Worm (Caenorhabditis elegans) whole organism, L1 larva: ENCODE results near the gene K03B4.9.

Experiments used
- C04F5.9 ChIP-seq: sonication (generic microtip); optimal IDR thresholded peaks from 2 replicates; lab custom pipeline; 2016; ENCODE audit warnings: missing genetic modification characterization, missing compliant biosample characterization
- aha-1 ChIP-seq: fragments of 150-350 bp; optimal IDR thresholded peaks from 2 replicates; lab custom pipeline; 2014; ENCODE audit warnings: missing biosample characterization, missing genetic modification characterization
- aly-2 ChIP-seq: fragments of 150-350 bp; optimal IDR thresholded peaks from 2 replicates; lab custom pipeline; 2014; ENCODE audit warnings: missing biosample characterization, missing genetic modification characterization
- blmp-1 ChIP-seq: fragments of 150-350 bp; optimal IDR thresholded peaks from 2 replicates; lab custom pipeline; 2014; ENCODE audit warnings: missing biosample characterization, missing genetic modification characterization
- ceh-82 ChIP-seq, 3 experiments: fragments of 150-350 bp in 1 of 3; sonication (generic microtip) in 2 of 3; optimal IDR thresholded peaks; 2 replicates each; lab custom pipeline; 2014 to 2017; ENCODE audit warnings: missing biosample characterization in 3 of 3, missing genetic modification characterization in 3 of 3
- dpl-1 ChIP-seq, 3 experiments: fragments of 150-350 bp in 2 of 3; sonication (generic microtip) in 1 of 3; optimal IDR thresholded peaks; 2 replicates each; lab custom pipeline; 2014 to 2017; ENCODE audit warnings: missing biosample characterization in 3 of 3, missing genetic modification characterization in 3 of 3, missing genetic modification reagents in 3 of 3
- dsc-1 ChIP-seq: sonication (generic microtip); optimal IDR thresholded peaks from 2 replicates; lab custom pipeline; 2016; ENCODE audit warnings: mild to moderate bottlenecking, missing genetic modification characterization, missing compliant biosample characterization
- efl-1 ChIP-seq, 4 experiments: fragments of 150-350 bp; optimal IDR thresholded peaks in 3 of 4; peaks in 1 of 4; 1 replicate in 1 of 4; 2 replicates in 3 of 4; lab custom pipeline; 2014; ENCODE audit warnings: missing biosample characterization in 2 of 4, missing genetic modification characterization in 2 of 4, missing genetic modification reagents in 2 of 4
- efl-3 ChIP-seq: fragments of 200-800 bp; sonication (Bioruptor generic); optimal IDR thresholded peaks from 2 replicates; lab custom pipeline; 2018; ENCODE audit warnings: mild to moderate bottlenecking, missing genetic modification characterization, missing compliant biosample characterization
- egl-13 ChIP-seq: sonication (generic microtip); optimal IDR thresholded peaks from 2 replicates; lab custom pipeline; 2016; ENCODE audit warnings: missing genotype, missing genetic modification reagents, missing genetic modification characterization, missing compliant biosample characterization
- elt-3 ChIP-seq, 6 experiments: fragments of 150-350 bp in 1 of 6; sonication (generic microtip); optimal IDR thresholded peaks; 2 replicates each; lab custom pipeline; 2017 to 2018; ENCODE audit warnings: missing biosample characterization in 6 of 6, missing genetic modification characterization in 6 of 6, inconsistent platforms in 1 of 6
- fkh-10 ChIP-seq: sonication (generic microtip); optimal IDR thresholded peaks from 2 replicates; lab custom pipeline; 2017; ENCODE audit warnings: missing biosample characterization, missing genetic modification reagents, missing genetic modification characterization
- grh-1 ChIP-seq: fragments of 200-800 bp; sonication (Bioruptor generic); IDR thresholded peaks from 2 replicates; pipeline ENCODE4 v1.3.6; 2022; ENCODE audit warnings: missing genetic modification reagents, missing genetic modification characterization, missing compliant biosample characterization
- hlh-17 ChIP-seq: fragments of 200-800 bp; sonication (Bioruptor generic); optimal IDR thresholded peaks from 2 replicates; lab custom pipeline; 2018; ENCODE audit warnings: missing genetic modification characterization, mild to moderate bottlenecking, missing compliant biosample characterization, moderate library complexity, borderline replicate concordance
- hpl-2 ChIP-seq: fragments of 150-350 bp; optimal IDR thresholded peaks from 2 replicates; lab custom pipeline; 2014; ENCODE audit warnings: missing biosample characterization, missing genetic modification reagents, missing genetic modification characterization
- irx-1 ChIP-seq: sonication (generic microtip); optimal IDR thresholded peaks from 2 replicates; lab custom pipeline; 2016; ENCODE audit warnings: missing genetic modification characterization, missing compliant biosample characterization
- isw-1 ChIP-seq: fragments of 200-800 bp; sonication (Bioruptor generic); IDR thresholded peaks from 2 replicates; pipeline ENCODE4 v1.3.6; 2022; ENCODE audit warnings: missing genetic modification characterization, missing compliant biosample characterization
- lin-14 ChIP-seq: fragments of 200-800 bp; sonication (Bioruptor generic); optimal IDR thresholded peaks from 2 replicates; lab custom pipeline; 2018; ENCODE audit warnings: mild to moderate bottlenecking, missing genetic modification characterization, moderate library complexity, missing compliant biosample characterization
- lin-15B ChIP-seq: fragments of 150-350 bp; sonication (generic microtip); optimal IDR thresholded peaks from 3 replicates; lab custom pipeline; 2014; ENCODE audit warnings: missing biosample characterization, missing genetic modification characterization
- lsy-2 ChIP-seq, 2 experiments: fragments of 150-350 bp; optimal IDR thresholded peaks; 2 replicates each; lab custom pipeline; 2014; ENCODE audit warnings: missing biosample characterization in 2 of 2, missing genetic modification characterization in 2 of 2
- mdl-1 ChIP-seq, 2 experiments: fragments of 150-350 bp; optimal IDR thresholded peaks; 2 replicates each; lab custom pipeline; 2014 to 2017; ENCODE audit warnings: missing biosample characterization in 2 of 2, missing genetic modification characterization in 2 of 2, inconsistent platforms in 1 of 2
- mef-2 ChIP-seq: fragments of 150-350 bp; optimal IDR thresholded peaks from 2 replicates; lab custom pipeline; 2014; ENCODE audit warnings: missing biosample characterization, missing genetic modification characterization
- mep-1 ChIP-seq: fragments of 150-350 bp; optimal IDR thresholded peaks from 2 replicates; lab custom pipeline; 2014; ENCODE audit warnings: missing biosample characterization, missing genetic modification characterization
- nhr-11 ChIP-seq: fragments of 150-350 bp; optimal IDR thresholded peaks from 2 replicates; lab custom pipeline; 2014; ENCODE audit warnings: missing biosample characterization, missing genetic modification characterization
- nhr-19 ChIP-seq: fragments of 200-800 bp; sonication (Bioruptor generic); conservative IDR thresholded peaks from 2 replicates; pipeline ENCODE4 v1.3.6; 2022; ENCODE audit warnings: missing genetic modification characterization, missing compliant biosample characterization
- nhr-20 ChIP-seq: sonication (generic microtip); optimal IDR thresholded peaks from 2 replicates; lab custom pipeline; 2016; ENCODE audit warnings: mild to moderate bottlenecking, missing genetic modification characterization, missing compliant biosample characterization
- nhr-237 ChIP-seq: fragments of 150-350 bp; optimal IDR thresholded peaks from 2 replicates; lab custom pipeline; 2014; ENCODE audit warnings: missing biosample characterization, missing genetic modification characterization
- nhr-47 ChIP-seq: sonication (generic microtip); optimal IDR thresholded peaks from 2 replicates; lab custom pipeline; 2016; ENCODE audit warnings: mild to moderate bottlenecking, missing genetic modification characterization, moderate library complexity, missing compliant biosample characterization
- nhr-71 ChIP-seq: sonication (generic microtip); optimal IDR thresholded peaks from 2 replicates; lab custom pipeline; 2016; ENCODE audit warnings: mild to moderate bottlenecking, missing genetic modification characterization, moderate library complexity, missing compliant biosample characterization
- nhr-84 ChIP-seq: sonication (generic microtip); optimal IDR thresholded peaks from 2 replicates; lab custom pipeline; 2017; ENCODE audit warnings: missing biosample characterization, missing genetic modification characterization
- pax-3 ChIP-seq: fragments of 200-800 bp; sonication (Bioruptor generic); optimal IDR thresholded peaks from 2 replicates; lab custom pipeline; 2018; ENCODE audit warnings: mild to moderate bottlenecking, missing genetic modification characterization, moderate library complexity, missing compliant biosample characterization
- rnt-1 ChIP-seq: sonication (generic microtip); optimal IDR thresholded peaks from 2 replicates; lab custom pipeline; 2016; ENCODE audit warnings: mild to moderate bottlenecking, missing genetic modification characterization, moderate library complexity, missing compliant biosample characterization
- skn-1 ChIP-seq: fragments of 150-350 bp; optimal IDR thresholded peaks from 2 replicates; lab custom pipeline; 2014; ENCODE audit warnings: missing biosample characterization, missing genetic modification characterization
- snu-23 ChIP-seq: sonication (generic microtip); optimal IDR thresholded peaks from 2 replicates; lab custom pipeline; 2016; ENCODE audit warnings: missing genetic modification characterization, missing compliant biosample characterization
- sptf-1 ChIP-seq: fragments of 150-350 bp; optimal IDR thresholded peaks from 2 replicates; lab custom pipeline; 2014; ENCODE audit warnings: missing biosample characterization, missing genetic modification characterization
- sup-37 ChIP-seq: fragments of 200-800 bp; sonication (Bioruptor generic); optimal IDR thresholded peaks from 2 replicates; lab custom pipeline; 2018; ENCODE audit warnings: mild to moderate bottlenecking, missing genetic modification characterization, missing compliant biosample characterization
- swsn-7 ChIP-seq: sonication (generic microtip); optimal IDR thresholded peaks from 2 replicates; lab custom pipeline; 2016; ENCODE audit warnings: missing genetic modification characterization, missing compliant biosample characterization
- tbx-2 ChIP-seq: sonication (generic microtip); optimal IDR thresholded peaks from 2 replicates; lab custom pipeline; 2016; ENCODE audit warnings: missing genetic modification characterization, missing compliant biosample characterization
- tlp-1 ChIP-seq: fragments of 150-350 bp; optimal IDR thresholded peaks from 2 replicates; lab custom pipeline; 2014; ENCODE audit warnings: missing biosample characterization, missing genetic modification characterization
- unc-30 ChIP-seq: sonication (generic microtip); optimal IDR thresholded peaks from 2 replicates; lab custom pipeline; 2017; ENCODE audit warnings: missing biosample characterization, missing genetic modification characterization
- unc-62 ChIP-seq: fragments of 150-350 bp; optimal IDR thresholded peaks from 2 replicates; lab custom pipeline; 2014; ENCODE audit warnings: missing biosample characterization, missing genetic modification reagents, missing genetic modification characterization
- vab-15 ChIP-seq: sonication (generic microtip); optimal IDR thresholded peaks from 2 replicates; lab custom pipeline; 2017; ENCODE audit warnings: missing genotype, mild to moderate bottlenecking, missing genetic modification characterization, missing compliant biosample characterization
- xbp-1 ChIP-seq: sonication (generic microtip); optimal IDR thresholded peaks from 2 replicates; lab custom pipeline; 2016; ENCODE audit warnings: missing genetic modification characterization, missing compliant biosample characterization
- zag-1 ChIP-seq: fragments of 150-350 bp; optimal IDR thresholded peaks from 2 replicates; lab custom pipeline; 2014; ENCODE audit warnings: missing biosample characterization, missing genetic modification characterization
- ztf-11 ChIP-seq, 2 experiments: sonication (generic microtip); optimal IDR thresholded peaks; 2 replicates each; lab custom pipeline; 2016 to 2017; ENCODE audit warnings: missing genetic modification characterization in 2 of 2, missing biosample characterization in 1 of 2, missing compliant biosample characterization in 1 of 2
- ztf-4 ChIP-seq: fragments of 150-350 bp; optimal IDR thresholded peaks from 2 replicates; lab custom pipeline; 2014; ENCODE audit warnings: missing biosample characterization, missing genetic modification characterization

K03B4.9 gene

ce11 chrV:4700189-4700588, 27.8 kb upstream of the K03B4.9 start, which contains the start of gene ZC266.1:
ZC266.1 (minus strand) TSS chrV:4700289.
- TF ChIP-seq mep-1 (tag; lab: Kevin White, UChicago) (no peak), zag-1 (no peak), xbp-1 (no peak), irx-1 (tag; lab: Kevin White, UChicago) (no peak), efl-1 (optimal IDR thresholded peaks at IDR 0.05; lab: Kevin White, UChicago) (no peak), efl-1 (GFP tag; optimal IDR thresholded peaks at IDR 0.05 in 1 of 2; lab: Kevin White, UChicago) (peak in 1 of 2 experiments; percentile 11), tbx-2 (tag; lab: Kevin White, UChicago) (no peak)

DNA sequence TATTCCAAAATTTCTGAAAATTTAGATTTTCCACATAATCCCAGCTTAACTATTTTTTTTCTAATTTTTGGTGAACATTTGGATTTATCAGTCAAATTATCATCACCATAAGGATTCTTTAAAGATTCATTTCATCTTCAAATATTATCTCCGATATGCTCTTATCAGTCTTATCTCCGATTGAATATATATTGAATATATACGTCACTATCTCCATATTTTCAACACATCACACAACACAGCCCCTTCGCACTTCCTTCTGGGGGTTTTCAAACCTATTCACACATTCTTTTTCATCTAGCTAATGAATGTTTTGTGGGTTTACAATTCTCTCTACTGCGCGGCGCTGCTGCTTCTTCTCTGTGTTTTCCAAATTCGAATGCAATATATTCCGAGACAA, 26.3 kb upstream of the K03B4.9 start:
- no peak for TF ChIP-seq grh-1 (GFP tag; lab: Robert Waterston, UW)
- no peak for TF ChIP-seq swsn-7 (tag; lab: Kevin White, UChicago)
- TF ChIP-seq ztf-4 (tag; lab: Kevin White, UChicago), result no peak
- no peak for TF ChIP-seq mdl-1 (tag; optimal IDR thresholded peaks at IDR 0.05; lab: Kevin White, UChicago)
- no peak for TF ChIP-seq aly-2 (tag; lab: Kevin White, UChicago)
- TF ChIP-seq mep-1 (tag; lab: Kevin White, UChicago), result no peak
- peak; percentile 36 for TF ChIP-seq blmp-1 (tag; lab: Kevin White, UChicago)
- TF ChIP-seq aha-1 (tag; lab: Kevin White, UChicago), result no peak
- no peak for TF ChIP-seq skn-1 (tag; lab: Kevin White, UChicago)
- TF ChIP-seq nhr-71 (tag; lab: Kevin White, UChicago), result no peak
- peak in 1 of 6 experiments; percentile 27 for TF ChIP-seq elt-3 (tag; optimal IDR thresholded peaks at IDR 0.05; lab: Kevin White, UChicago)
- TF ChIP-seq dsc-1, result no peak

DNA sequence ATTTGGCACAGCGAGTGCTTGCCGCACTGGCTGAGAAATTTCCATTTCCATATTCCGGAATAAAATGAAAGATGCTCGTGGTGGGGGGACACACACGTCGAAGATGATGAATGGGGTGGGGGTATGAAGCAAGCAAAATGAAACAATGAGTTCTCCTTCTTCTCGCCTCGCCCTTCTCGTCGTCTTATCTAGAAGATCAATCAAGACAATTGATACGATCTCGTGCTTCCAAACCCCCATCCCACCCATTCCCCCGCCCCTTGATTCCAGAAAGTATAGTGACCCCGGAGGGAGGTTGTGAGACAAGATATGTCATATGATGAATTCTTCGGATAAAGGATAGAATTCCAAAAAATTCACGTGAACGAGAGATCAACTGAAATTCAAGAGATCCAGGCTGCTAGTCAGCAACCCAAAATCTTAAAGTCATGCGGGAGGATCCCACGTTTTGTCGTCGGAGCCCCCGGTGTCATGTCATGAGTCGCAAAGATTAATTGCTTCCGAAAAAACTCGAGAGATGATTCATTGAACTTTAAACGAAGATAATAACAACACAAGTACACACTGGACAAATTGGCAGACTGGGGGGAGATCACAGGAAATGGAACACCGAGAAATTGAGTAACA, 22.2 kb upstream of the K03B4.9 start:
- TF ChIP-seq fkh-10 (GFP tag; lab: Kevin White, UChicago) (no peak), nhr-71 (tag; lab: Kevin White, UChicago) (peak; percentile 65), C04F5.9 (tag; lab: Kevin White, UChicago) (no peak), vab-15 (tag; lab: Kevin White, UChicago) (peak; percentile 68), snu-23 (GFP tag; lab: Kevin White, UChicago) (peak; percentile 11), tbx-2 (tag; lab: Kevin White, UChicago) (peak; percentile 14), lin-14 (peak; percentile 56), nhr-19 (peak; percentile 46), pax-3 (no peak), nhr-11 (tag; lab: Kevin White, UChicago) (peak; percentile 55), lin-15B (no peak), ceh-82 (tag; optimal IDR thresholded peaks at IDR 0.05; lab: Kevin White, UChicago) (no peak), sptf-1 (tag; lab: Kevin White, UChicago) (no peak), hlh-17 (no peak), mef-2 (no peak), efl-1 (optimal IDR thresholded peaks at IDR 0.05; lab: Kevin White, UChicago) (no peak), efl-1 (GFP tag; optimal IDR thresholded peaks at IDR 0.05 in 1 of 2; lab: Kevin White, UChicago) (peak in 1 of 2 experiments; percentile 84), dpl-1 (GFP tag; optimal IDR thresholded peaks at IDR 0.05; lab: Kevin White, UChicago) (no peak), rnt-1 (tag; lab: Kevin White, UChicago) (peak; percentile 15), irx-1 (tag; lab: Kevin White, UChicago) (no peak), nhr-47 (no peak), mdl-1 (tag; optimal IDR thresholded peaks at IDR 0.05; lab: Kevin White, UChicago) (peak in 1 of 2 experiments; percentile 23), nhr-84 (tag; lab: Kevin White, UChicago) (no peak), unc-62 (GFP tag; lab: Kevin White, UChicago) (no peak), isw-1 (GFP tag; lab: Robert Waterston, UW) (no peak), unc-30 (tag; lab: Kevin White, UChicago) (no peak), egl-13 (tag; lab: Kevin White, UChicago) (no peak), nhr-20 (tag; lab: Kevin White, UChicago) (peak; percentile 35), nhr-237 (tag; lab: Kevin White, UChicago) (no peak), ztf-11 (tag; optimal IDR thresholded peaks at IDR 0.05; lab: Kevin White, UChicago) (no peak), tlp-1 (tag; lab: Kevin White, UChicago) (no peak), lsy-2 (tag; optimal IDR thresholded peaks at IDR 0.05; lab: Kevin White, UChicago) (peak; percentile 9 to 62), efl-3 (no peak), sup-37 (GFP tag; lab: Kevin White, UChicago) (peak; percentile 43), skn-1 (tag; lab: Kevin White, UChicago) (no peak), xbp-1 (no peak), hpl-2 (GFP tag; lab: Kevin White, UChicago) (no peak)
